Fruit fly (Drosophila melanogaster) whole organism, embryonic: ENCODE measurements around the gene CG14535.
A peak's percentile ranks its signal among the peaks of the same experiment; 100 is the strongest.

Source experiments
- B-H2 ChIP-seq: fragments of 200-800 bp; sonication (Bioruptor generic); optimal IDR thresholded peaks from 2 replicates; lab custom pipeline; 2018; ENCODE audit warnings: missing biosample characterization, mild to moderate bottlenecking, missing genetic modification characterization
- Bteb2 ChIP-seq: fragments of 200-800 bp; sonication (Bioruptor generic); optimal IDR thresholded peaks from 2 replicates; lab custom pipeline; 2016; ENCODE audit warnings: missing biosample characterization, missing genetic modification characterization
- C15 ChIP-seq: fragments of 200-800 bp; sonication (Bioruptor generic); IDR thresholded peaks from 3 replicates; pipeline ENCODE4 v1.3.6; 2022; ENCODE audit warnings: missing biosample characterization, missing genetic modification characterization
- CG10654 ChIP-seq: fragments of 200-800 bp; sonication (Bioruptor generic); optimal IDR thresholded peaks from 2 replicates; lab custom pipeline; 2016; ENCODE audit warnings: missing biosample characterization, missing genetic modification characterization
- CG11696 ChIP-seq: fragments of 200-800 bp; sonication (Bioruptor generic); IDR thresholded peaks from 2 replicates; pipeline ENCODE4 v1.3.6; 2022; ENCODE audit warnings: missing biosample characterization, missing genetic modification characterization
- CG12071 ChIP-seq: fragments of 200-800 bp; sonication (Bioruptor generic); optimal IDR thresholded peaks from 3 replicates; lab custom pipeline; 2018; ENCODE audit warnings: missing biosample characterization, mild to moderate bottlenecking, missing genetic modification characterization
- CG14710 ChIP-seq: fragments of 200-800 bp; sonication (Bioruptor generic); optimal IDR thresholded peaks from 3 replicates; lab custom pipeline; 2019; ENCODE audit warnings: missing biosample characterization, mild to moderate bottlenecking, missing genetic modification characterization, moderate library complexity
- CG14965 ChIP-seq: fragments of 200-800 bp; sonication (Bioruptor generic); optimal IDR thresholded peaks from 2 replicates; lab custom pipeline; 2016; ENCODE audit warnings: missing biosample characterization, missing genetic modification characterization, borderline replicate concordance
- CG1603 ChIP-seq: fragments of 200-800 bp; sonication (Bioruptor generic); optimal IDR thresholded peaks from 2 replicates; lab custom pipeline; 2019; ENCODE audit warnings: missing biosample characterization, mild to moderate bottlenecking, missing genetic modification characterization, moderate library complexity
- CG17829 ChIP-seq: fragments of 200-800 bp; optimal IDR thresholded peaks from 2 replicates; lab custom pipeline; 2019; ENCODE audit warnings: missing biosample characterization, mild to moderate bottlenecking, missing genetic modification characterization, moderate library complexity
- CG18599 ChIP-seq: fragments of 200-800 bp; sonication (Bioruptor generic); optimal IDR thresholded peaks from 3 replicates; lab custom pipeline; 2017; ENCODE audit warnings: missing biosample characterization, missing genetic modification characterization, mild to moderate bottlenecking, moderate library complexity, missing genetic modification reagents
- CG31365 ChIP-seq: fragments of 200-800 bp; sonication (Bioruptor generic); optimal IDR thresholded peaks from 2 replicates; lab custom pipeline; 2018; ENCODE audit warnings: missing biosample characterization, mild to moderate bottlenecking, missing genetic modification characterization
- CG4424 ChIP-seq: fragments of 200-800 bp; sonication (Bioruptor generic); optimal IDR thresholded peaks from 3 replicates; lab custom pipeline; 2016; ENCODE audit warnings: missing biosample characterization, missing genetic modification characterization
- CG6175 ChIP-seq: fragments of 200-800 bp; sonication (Bioruptor generic); IDR thresholded peaks from 3 replicates; pipeline ENCODE4 v1.3.6; 2022; ENCODE audit warnings: missing biosample characterization, missing genetic modification characterization
- CG6791 ChIP-seq: fragments of 200-800 bp; sonication (Bioruptor generic); IDR thresholded peaks from 3 replicates; pipeline ENCODE4 v1.3.6; 2022; ENCODE audit warnings: missing biosample characterization, missing genetic modification characterization; ENCODE audit not compliant: partially characterized antibody
- CG7745 ChIP-seq: fragments of 200-800 bp; sonication (Bioruptor generic); optimal IDR thresholded peaks from 2 replicates; lab custom pipeline; 2018; ENCODE audit warnings: missing biosample characterization, mild to moderate bottlenecking, missing genetic modification characterization, moderate library complexity
- CG7987 ChIP-seq: fragments of 200-800 bp; sonication (Bioruptor generic); optimal IDR thresholded peaks from 2 replicates; lab custom pipeline; 2018; ENCODE audit warnings: missing biosample characterization, mild to moderate bottlenecking, missing genetic modification characterization, moderate library complexity
- CG8924 ChIP-seq: fragments of 200-800 bp; optimal IDR thresholded peaks from 3 replicates; lab custom pipeline; 2019; ENCODE audit warnings: missing biosample characterization, mild to moderate bottlenecking, missing genetic modification characterization, moderate library complexity
- CG9817 ChIP-seq: fragments of 200-800 bp; sonication (Bioruptor generic); optimal IDR thresholded peaks from 2 replicates; lab custom pipeline; 2018; ENCODE audit warnings: missing biosample characterization, mild to moderate bottlenecking, missing genetic modification characterization, moderate library complexity
- CHES-1-like ChIP-seq: fragments of 200-800 bp; sonication (Bioruptor generic); optimal IDR thresholded peaks from 2 replicates; lab custom pipeline; 2016; ENCODE audit warnings: missing biosample characterization, missing genetic modification characterization
- Elba2 ChIP-seq: fragments of 200-800 bp; sonication (Bioruptor generic); optimal IDR thresholded peaks from 3 replicates; lab custom pipeline; 2016; ENCODE audit warnings: missing biosample characterization, missing genetic modification characterization
- Gug ChIP-seq: fragments of 200-800 bp; sonication (Bioruptor generic); IDR thresholded peaks from 4 replicates; pipeline ENCODE4 v1.3.6; 2022; ENCODE audit warnings: missing biosample characterization, missing genetic modification characterization
- Hr39 ChIP-seq: fragments of >200 bp; optimal IDR thresholded peaks from 2 replicates; lab custom pipeline; 2017
- Jarid2 ChIP-seq: fragments of 200-800 bp; sonication (Bioruptor generic); optimal IDR thresholded peaks from 3 replicates; lab custom pipeline; 2017; ENCODE audit warnings: mild to moderate bottlenecking, missing biosample characterization, missing genetic modification reagents, missing genetic modification characterization
- Kr ChIP-seq: fragments of 200-800 bp; sonication (Bioruptor generic); optimal IDR thresholded peaks from 2 replicates; lab custom pipeline; 2017; ENCODE audit warnings: missing biosample characterization, mild to moderate bottlenecking, missing genetic modification characterization
- NK7.1 ChIP-seq: fragments of 200-800 bp; sonication (Bioruptor generic); optimal IDR thresholded peaks from 3 replicates; lab custom pipeline; 2016; ENCODE audit warnings: missing biosample characterization, missing genetic modification characterization
- NfI ChIP-seq: fragments of 200-800 bp; sonication (Bioruptor generic); optimal IDR thresholded peaks from 3 replicates; lab custom pipeline; 2018; ENCODE audit warnings: missing biosample characterization, mild to moderate bottlenecking, missing genetic modification characterization, moderate library complexity
- Opbp ChIP-seq: fragments of 200-800 bp; sonication (Bioruptor generic); IDR thresholded peaks from 3 replicates; pipeline ENCODE4 v1.3.6; 2022; ENCODE audit warnings: missing biosample characterization, missing genetic modification characterization; ENCODE audit not compliant: partially characterized antibody
- PHDP ChIP-seq: fragments of 200-800 bp; sonication (Bioruptor generic); optimal IDR thresholded peaks from 3 replicates; lab custom pipeline; 2018; ENCODE audit warnings: missing biosample characterization, mild to moderate bottlenecking, missing genetic modification characterization, moderate library complexity
- Rx ChIP-seq: fragments of 200-800 bp; sonication (Bioruptor generic); IDR thresholded peaks from 2 replicates; pipeline ENCODE4 v1.3.6; 2022; ENCODE audit warnings: missing biosample characterization, missing genetic modification characterization
- ara ChIP-seq: fragments of 200-800 bp; sonication (Bioruptor generic); IDR thresholded peaks from 2 replicates; pipeline ENCODE4 v1.3.6; 2022; ENCODE audit warnings: missing biosample characterization, missing genetic modification characterization
- bcd ChIP-seq: fragments of 200-800 bp; sonication (Bioruptor generic); optimal IDR thresholded peaks from 2 replicates; lab custom pipeline; 2017; ENCODE audit warnings: missing biosample characterization, mild to moderate bottlenecking, missing genetic modification characterization
- bigmax ChIP-seq: fragments of 200-800 bp; sonication (Bioruptor generic); optimal IDR thresholded peaks from 2 replicates; lab custom pipeline; 2018; ENCODE audit warnings: missing biosample characterization, mild to moderate bottlenecking, missing genetic modification characterization
- ftz-f1 ChIP-seq: fragments of 200-800 bp; sonication (Bioruptor generic); optimal IDR thresholded peaks from 2 replicates; lab custom pipeline; 2016; ENCODE audit warnings: missing biosample characterization, missing genetic modification characterization
- gem ChIP-seq: fragments of 200-800 bp; sonication (Bioruptor generic); optimal IDR thresholded peaks from 2 replicates; lab custom pipeline; 2019; ENCODE audit warnings: missing biosample characterization, mild to moderate bottlenecking, missing genetic modification characterization, moderate library complexity
- gsb ChIP-seq: fragments of 200-800 bp; sonication (Bioruptor generic); IDR thresholded peaks from 2 replicates; pipeline ENCODE4 v1.3.6; 2022; ENCODE audit warnings: missing biosample characterization, missing genetic modification characterization
- insv ChIP-seq, 2 experiments: fragments of 200-800 bp; sonication (Bioruptor generic); optimal IDR thresholded peaks; 3 replicates each; lab custom pipeline; 2016 to 2018; ENCODE audit warnings: missing biosample characterization in 2 of 2, missing genetic modification characterization in 2 of 2
- knrl ChIP-seq: fragments of 200-800 bp; sonication (Bioruptor generic); IDR thresholded peaks from 3 replicates; pipeline ENCODE4 v1.3.6; 2022; ENCODE audit warnings: missing biosample characterization, missing genetic modification characterization; ENCODE audit not compliant: partially characterized antibody
- lilli ChIP-seq: fragments of 200-800 bp; sonication (Bioruptor generic); optimal IDR thresholded peaks from 3 replicates; lab custom pipeline; 2016; ENCODE audit warnings: missing biosample characterization, missing genetic modification characterization
- mam ChIP-seq: fragments of 200-800 bp; sonication (Bioruptor generic); optimal IDR thresholded peaks from 3 replicates; lab custom pipeline; 2016; ENCODE audit warnings: missing biosample characterization, missing genetic modification characterization
- nmo ChIP-seq: fragments of 200-800 bp; sonication (Bioruptor generic); optimal IDR thresholded peaks from 2 replicates; lab custom pipeline; 2018; ENCODE audit warnings: missing biosample characterization, mild to moderate bottlenecking, missing genetic modification characterization, moderate library complexity
- pita ChIP-seq: fragments of 200-800 bp; sonication (Bioruptor generic); optimal IDR thresholded peaks from 2 replicates; lab custom pipeline; 2017; ENCODE audit warnings: missing biosample characterization, mild to moderate bottlenecking, missing genetic modification characterization
- psq ChIP-seq: fragments of 200-800 bp; sonication (Bioruptor generic); optimal IDR thresholded peaks from 2 replicates; lab custom pipeline; 2017; ENCODE audit warnings: missing biosample characterization, missing genetic modification characterization
- run ChIP-seq: fragments of 200-800 bp; sonication (Bioruptor generic); optimal IDR thresholded peaks from 3 replicates; lab custom pipeline; 2018; ENCODE audit warnings: missing biosample characterization, mild to moderate bottlenecking, missing genetic modification characterization
- tio ChIP-seq: fragments of 200-800 bp; sonication (Bioruptor generic); optimal IDR thresholded peaks from 2 replicates; lab custom pipeline; 2017; ENCODE audit warnings: missing biosample characterization, missing genetic modification characterization, inconsistent platforms
- tna ChIP-seq: fragments of 200-800 bp; sonication (Bioruptor generic); IDR thresholded peaks from 2 replicates; pipeline ENCODE4 v1.3.6; 2022; ENCODE audit warnings: missing biosample characterization, missing genetic modification characterization; ENCODE audit not compliant: partially characterized antibody
- trh ChIP-seq: fragments of 200-800 bp; sonication (Bioruptor generic); optimal IDR thresholded peaks from 2 replicates; lab custom pipeline; 2016; ENCODE audit warnings: missing biosample characterization, missing genetic modification characterization
- twi ChIP-seq: fragments of 200-800 bp; optimal IDR thresholded peaks from 2 replicates; lab custom pipeline; 2019; ENCODE audit warnings: missing biosample characterization, mild to moderate bottlenecking, missing genetic modification characterization, moderate library complexity
- z ChIP-seq: fragments of 200-800 bp; sonication (Bioruptor generic); IDR thresholded peaks from 3 replicates; pipeline ENCODE4 v1.3.6; 2022; ENCODE audit warnings: missing biosample characterization, missing genetic modification characterization
- zen ChIP-seq: fragments of 200-800 bp; sonication (Bioruptor generic); optimal IDR thresholded peaks from 3 replicates; lab custom pipeline; 2018; ENCODE audit warnings: missing biosample characterization, mild to moderate bottlenecking, missing genetic modification characterization, moderate library complexity
- zfh2 ChIP-seq: fragments of 200-800 bp; sonication (Bioruptor generic); optimal IDR thresholded peaks from 2 replicates; lab custom pipeline; 2016; ENCODE audit warnings: missing biosample characterization, missing genetic modification characterization

CG14535 gene

DNA sequence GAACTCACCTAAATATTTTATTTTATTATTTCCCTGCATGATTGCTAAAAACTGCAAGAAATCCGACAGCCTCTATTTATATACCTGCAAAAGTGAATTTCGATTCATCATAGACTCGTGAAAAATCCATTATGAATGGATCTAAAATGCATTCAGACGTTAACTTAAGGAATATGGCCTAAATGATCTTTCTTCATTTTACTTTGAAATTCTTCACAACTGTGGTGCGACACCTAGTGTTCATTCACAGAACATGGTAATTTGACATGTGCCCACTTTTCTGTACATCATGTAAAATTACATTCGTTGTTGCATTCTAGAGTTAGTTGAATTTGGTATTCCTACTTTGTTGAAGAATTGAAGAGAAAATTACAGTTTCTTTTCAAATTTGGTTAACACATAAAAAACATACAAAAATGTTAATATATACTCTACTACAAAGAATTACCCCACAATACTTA lies 35.4 kb upstream of the CG14535 start, which contains the start of gene Spn28Db (continued):
- TF ChIP-seq CG8924 (tag; lab: Kevin White, UChicago) = no peak
- TF ChIP-seq Jarid2 (GFP tag; lab: Kevin White, UChicago) = peak; percentile 9
- peak; percentile 11 for TF ChIP-seq nmo (GFP tag; lab: Kevin White, UChicago)
- peak; percentile 22 for TF ChIP-seq CG31365 (tag; lab: Kevin White, UChicago)
- no peak for TF ChIP-seq mam (GFP tag; lab: Kevin White, UChicago)
- no peak for TF ChIP-seq CG10654
- TF ChIP-seq Gug (GFP tag; lab: Robert Waterston, UW) = no peak
- TF ChIP-seq PHDP (tag; lab: Kevin White, UChicago) = no peak
- peak; percentile 12 for TF ChIP-seq zfh2 (GFP tag; lab: Kevin White, UChicago)
- TF ChIP-seq CG6791 = peak; percentile 72
- TF ChIP-seq NK7.1 (GFP tag; lab: Kevin White, UChicago) = no peak
- no peak for TF ChIP-seq NfI (GFP tag; lab: Kevin White, UChicago)
- TF ChIP-seq CG12071 = no peak
- no peak for TF ChIP-seq lilli (GFP tag; lab: Kevin White, UChicago)
- TF ChIP-seq bcd (GFP tag; lab: Kevin White, UChicago) = no peak
- TF ChIP-seq CG7745 (tag; lab: Kevin White, UChicago) = no peak
- TF ChIP-seq CHES-1-like (GFP tag; lab: Kevin White, UChicago) = no peak
- TF ChIP-seq trh (GFP tag; lab: Kevin White, UChicago) = no peak
- TF ChIP-seq tna (GFP tag; lab: Robert Waterston, UW) = no peak
- no peak for TF ChIP-seq CG7987 (GFP tag; lab: Kevin White, UChicago)
- TF ChIP-seq CG4424 (GFP tag; lab: Kevin White, UChicago) = no peak
- peak; percentile 50 for TF ChIP-seq pita (GFP tag; lab: Kevin White, UChicago)
- no peak for TF ChIP-seq ara (GFP tag; lab: Robert Waterston, UW)
- TF ChIP-seq CG14965 (GFP tag; lab: Kevin White, UChicago) = no peak
- TF ChIP-seq z (GFP tag; lab: Robert Waterston, UW) = no peak
- TF ChIP-seq twi (tag; lab: Kevin White, UChicago) = no peak
- TF ChIP-seq CG18599 (GFP tag; lab: Kevin White, UChicago) = no peak
- TF ChIP-seq insv (GFP tag; optimal IDR thresholded peaks at IDR 0.05; lab: Kevin White, UChicago) = no peak
- peak; percentile 65 for TF ChIP-seq zen (tag; lab: Kevin White, UChicago)
- TF ChIP-seq run = no peak
- TF ChIP-seq gem (tag; lab: Kevin White, UChicago) = no peak
- TF ChIP-seq CG1603 (tag; lab: Kevin White, UChicago) = peak; percentile 52
- no peak for TF ChIP-seq bigmax (GFP tag; lab: Kevin White, UChicago)
- peak; percentile 5 for TF ChIP-seq CG17829
- TF ChIP-seq Kr = no peak
- TF ChIP-seq Hr39 = no peak
- no peak for TF ChIP-seq gsb (GFP tag; lab: Robert Waterston, UW)
- TF ChIP-seq tio = no peak
- TF ChIP-seq Opbp (GFP tag; lab: Robert Waterston, UW) = peak; percentile 76; the same call in 2 of the 3 replicates
- no peak for TF ChIP-seq C15
- peak; percentile 9 for TF ChIP-seq CG14710 (tag; lab: Kevin White, UChicago)
- TF ChIP-seq CG6175 = no peak
- no peak for TF ChIP-seq ftz-f1 (GFP tag; lab: Kevin White, UChicago)
- peak; percentile 73 for TF ChIP-seq knrl (GFP tag; lab: Robert Waterston, UW)
- TF ChIP-seq Elba2 = no peak
- TF ChIP-seq Rx (GFP tag; lab: Robert Waterston, UW) = no peak
- TF ChIP-seq CG9817 (tag; lab: Kevin White, UChicago) = no peak
- TF ChIP-seq CG11696 (GFP tag; lab: Robert Waterston, UW) = no peak
- peak; percentile 20 for TF ChIP-seq B-H2 (GFP tag; lab: Kevin White, UChicago)
- no peak for TF ChIP-seq psq (GFP tag; lab: Kevin White, UChicago)
- no peak for TF ChIP-seq Bteb2 (GFP tag; lab: Kevin White, UChicago)
